Worm (Caenorhabditis elegans) whole organism, mixed stage, embryonic: Measurements from ENCODE around the gene F49H6.12.

ENCODE experiments used
- ceh-83 ChIP-seq: fragments of 200-800 bp; sonication (Bioruptor generic); optimal IDR thresholded peaks from 2 replicates; lab custom pipeline; 2018; ENCODE audit warnings: mild to moderate bottlenecking, missing genetic modification characterization, missing compliant biosample characterization
- elt-1 ChIP-seq: sonication (generic microtip); optimal IDR thresholded peaks from 2 replicates; lab custom pipeline; 2017; ENCODE audit warnings: missing genetic modification characterization, mild to moderate bottlenecking, missing compliant biosample characterization, antibody characterized with exemption, moderate library complexity, borderline replicate concordance; ENCODE audit not compliant: insufficient read depth
- ham-2 ChIP-seq: fragments of 200-800 bp; sonication (Bioruptor generic); optimal IDR thresholded peaks from 2 replicates; lab custom pipeline; 2018; ENCODE audit warnings: mild to moderate bottlenecking, missing genetic modification characterization, missing compliant biosample characterization
- lin-32 ChIP-seq: fragments of 200-800 bp; sonication (Bioruptor generic); optimal IDR thresholded peaks from 2 replicates; lab custom pipeline; 2018; ENCODE audit warnings: mild to moderate bottlenecking, missing genetic modification characterization, missing compliant biosample characterization
- nhr-237 ChIP-seq: fragments of 150-350 bp; optimal IDR thresholded peaks from 2 replicates; lab custom pipeline; 2014; ENCODE audit warnings: missing biosample characterization, missing genetic modification characterization
- unc-39 ChIP-seq: fragments of 150-350 bp; optimal IDR thresholded peaks from 2 replicates; lab custom pipeline; 2014; ENCODE audit warnings: missing biosample characterization, missing genetic modification characterization

DNA sequence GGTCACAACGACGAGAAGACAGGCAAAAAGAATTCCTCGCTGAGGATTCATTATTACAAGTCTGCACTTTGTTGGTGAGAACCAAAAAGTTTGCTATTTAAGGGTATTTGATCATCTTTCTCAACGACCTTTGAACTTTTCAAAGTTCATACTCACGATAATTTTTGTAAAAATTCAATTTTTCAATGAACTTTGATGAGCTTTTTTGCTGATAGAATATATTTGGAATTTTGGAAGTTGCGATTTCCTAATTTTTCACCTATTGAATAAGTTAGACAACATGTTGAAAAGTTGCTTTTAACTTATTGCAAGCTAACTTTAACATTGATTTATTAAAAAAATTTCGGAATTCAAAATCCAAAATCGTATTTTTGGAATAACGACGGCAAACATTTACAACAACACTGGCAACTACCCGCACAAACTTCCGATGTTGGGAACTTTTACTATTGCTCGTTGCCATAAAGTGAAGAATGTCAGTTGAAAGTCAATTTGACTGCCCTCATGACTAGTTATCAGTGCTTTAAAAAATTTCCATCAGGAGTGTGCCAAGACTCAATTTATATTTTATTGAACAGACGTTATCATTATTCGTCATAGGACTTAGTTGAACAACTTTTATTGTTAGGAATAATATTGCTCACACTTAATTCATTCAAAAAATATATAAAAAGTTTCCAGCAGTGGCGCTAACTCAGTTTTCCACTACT, 1.5 kb upstream of the F49H6.12 start, which contains the start of the genes F49H6.8 and F49H6.5:
- TF ChIP-seq lin-32 (GFP tag; lab: Kevin White, UChicago): no peak
- no peak for TF ChIP-seq unc-39 (tag; lab: Kevin White, UChicago)
- no peak for TF ChIP-seq elt-1 (tag; lab: Kevin White, UChicago)
- no peak for TF ChIP-seq ceh-83 (GFP tag; lab: Kevin White, UChicago)
- TF ChIP-seq nhr-237 (tag; lab: Kevin White, UChicago): no peak
- TF ChIP-seq ham-2 (GFP tag; lab: Kevin White, UChicago): no peak
